Worm (Caenorhabditis elegans) whole organism, late embryonic: ENCODE results near the gene F40F12.3.

Experiments used
- C08G9.2 ChIP-seq: sonication (generic microtip); optimal IDR thresholded peaks from 2 replicates; lab custom pipeline; 2016; ENCODE audit warnings: mild to moderate bottlenecking, missing genetic modification characterization, moderate library complexity, missing compliant biosample characterization
- K09A11.1 ChIP-seq: sonication (generic microtip); optimal IDR thresholded peaks from 2 replicates; lab custom pipeline; 2017; ENCODE audit warnings: antibody characterized with exemption, mild to moderate bottlenecking, missing genetic modification characterization, missing compliant biosample characterization; ENCODE audit not compliant: insufficient read depth
- T23F11.4 ChIP-seq: fragments of 200-800 bp; sonication (Bioruptor generic); optimal IDR thresholded peaks from 2 replicates; lab custom pipeline; 2018; ENCODE audit warnings: mild to moderate bottlenecking, missing genetic modification characterization, missing compliant biosample characterization
- ceh-14 ChIP-seq: sonication (generic microtip); optimal IDR thresholded peaks from 2 replicates; lab custom pipeline; 2016; ENCODE audit warnings: missing genotype, missing genetic modification characterization, missing compliant biosample characterization
- ceh-18 ChIP-seq: sonication (generic microtip); optimal IDR thresholded peaks from 2 replicates; lab custom pipeline; 2016; ENCODE audit warnings: missing genetic modification characterization, missing compliant biosample characterization
- ceh-2 ChIP-seq: sonication (generic microtip); optimal IDR thresholded peaks from 2 replicates; lab custom pipeline; 2016; ENCODE audit warnings: missing genotype, missing genetic modification characterization, missing compliant biosample characterization
- ceh-22 ChIP-seq: sonication (generic microtip); optimal IDR thresholded peaks from 2 replicates; lab custom pipeline; 2017; ENCODE audit warnings: missing biosample characterization, missing genetic modification characterization
- ceh-31 ChIP-seq: sonication (generic microtip); optimal IDR thresholded peaks from 2 replicates; lab custom pipeline; 2016; ENCODE audit warnings: missing genetic modification characterization, missing compliant biosample characterization
- ceh-9 ChIP-seq: sonication (generic microtip); optimal IDR thresholded peaks from 2 replicates; lab custom pipeline; 2016; ENCODE audit warnings: mild to moderate bottlenecking, missing genetic modification characterization, inconsistent platforms, missing compliant biosample characterization
- dmd-4 ChIP-seq: sonication (generic microtip); optimal IDR thresholded peaks from 2 replicates; lab custom pipeline; 2016; ENCODE audit warnings: borderline replicate concordance, missing genetic modification characterization, missing compliant biosample characterization
- dve-1 ChIP-seq: sonication (generic microtip); optimal IDR thresholded peaks from 2 replicates; lab custom pipeline; 2017; ENCODE audit warnings: antibody characterized with exemption, mild to moderate bottlenecking, missing genetic modification characterization, missing compliant biosample characterization
- elt-2 ChIP-seq: sonication (generic microtip); optimal IDR thresholded peaks from 2 replicates; lab custom pipeline; 2016; ENCODE audit warnings: missing genetic modification reagents, missing genetic modification characterization, missing compliant biosample characterization
- elt-4 ChIP-seq: sonication (generic microtip); optimal IDR thresholded peaks from 2 replicates; lab custom pipeline; 2016; ENCODE audit warnings: missing genetic modification characterization, missing compliant biosample characterization
- ets-4 ChIP-seq: sonication (generic microtip); optimal IDR thresholded peaks from 2 replicates; lab custom pipeline; 2016; ENCODE audit warnings: missing genetic modification characterization, missing compliant biosample characterization
- gmeb-2 ChIP-seq: sonication (generic microtip); optimal IDR thresholded peaks from 2 replicates; lab custom pipeline; 2016; ENCODE audit warnings: missing genetic modification characterization, inconsistent platforms, missing compliant biosample characterization
- hlh-30 ChIP-seq: sonication (generic microtip); optimal IDR thresholded peaks from 2 replicates; lab custom pipeline; 2017; ENCODE audit warnings: antibody characterized with exemption, missing genetic modification characterization, missing compliant biosample characterization; ENCODE audit not compliant: insufficient read depth
- hlh-8 ChIP-seq: sonication (generic microtip); optimal IDR thresholded peaks from 2 replicates; lab custom pipeline; 2016; ENCODE audit warnings: missing genotype, missing genetic modification characterization, missing compliant biosample characterization
- lim-6 ChIP-seq: sonication (generic microtip); optimal IDR thresholded peaks from 2 replicates; lab custom pipeline; 2016; ENCODE audit warnings: missing genetic modification characterization, missing compliant biosample characterization
- lin-11 ChIP-seq: fragments of 200-800 bp; sonication (Bioruptor generic); optimal IDR thresholded peaks from 2 replicates; lab custom pipeline; 2018; ENCODE audit warnings: mild to moderate bottlenecking, missing genetic modification characterization, missing compliant biosample characterization
- madf-2 ChIP-seq: sonication (generic microtip); optimal IDR thresholded peaks from 2 replicates; lab custom pipeline; 2017; ENCODE audit warnings: missing genetic modification characterization, missing compliant biosample characterization
- nhr-232 ChIP-seq: sonication (generic microtip); optimal IDR thresholded peaks from 2 replicates; lab custom pipeline; 2016; ENCODE audit warnings: missing genetic modification characterization, missing compliant biosample characterization
- odd-2 ChIP-seq: sonication (generic microtip); optimal IDR thresholded peaks from 2 replicates; lab custom pipeline; 2017; ENCODE audit warnings: antibody characterized with exemption, mild to moderate bottlenecking, missing genetic modification characterization, missing compliant biosample characterization
- pag-3 ChIP-seq: sonication (generic microtip); optimal IDR thresholded peaks from 2 replicates; lab custom pipeline; 2016; ENCODE audit warnings: missing compliant biosample characterization, missing genetic modification characterization, borderline replicate concordance
- pat-9 ChIP-seq: fragments of 200-800 bp; sonication (Bioruptor generic); optimal IDR thresholded peaks from 2 replicates; lab custom pipeline; 2018; ENCODE audit warnings: mild to moderate bottlenecking, missing genetic modification characterization, moderate library complexity, missing compliant biosample characterization
- pax-1 ChIP-seq: fragments of 150-350 bp; optimal IDR thresholded peaks from 2 replicates; lab custom pipeline; 2014; ENCODE audit warnings: missing biosample characterization, missing genetic modification characterization
- pha-2 ChIP-seq: sonication (generic microtip); optimal IDR thresholded peaks from 2 replicates; lab custom pipeline; 2017; ENCODE audit warnings: mild to moderate bottlenecking, missing genetic modification characterization, missing compliant biosample characterization
- pqm-1 ChIP-seq: sonication (generic microtip); optimal IDR thresholded peaks from 2 replicates; lab custom pipeline; 2016; ENCODE audit warnings: missing genetic modification characterization, missing compliant biosample characterization
- rnt-1 ChIP-seq: sonication (generic microtip); optimal IDR thresholded peaks from 2 replicates; lab custom pipeline; 2016; ENCODE audit warnings: missing genetic modification characterization, missing compliant biosample characterization
- tbx-2 ChIP-seq: sonication (generic microtip); optimal IDR thresholded peaks from 2 replicates; lab custom pipeline; 2016; ENCODE audit warnings: missing genetic modification characterization, missing compliant biosample characterization
- tbx-7 ChIP-seq: sonication (generic microtip); optimal IDR thresholded peaks from 2 replicates; lab custom pipeline; 2016; ENCODE audit warnings: missing genotype, missing genetic modification characterization, missing compliant biosample characterization
- ttx-3 ChIP-seq: sonication (generic microtip); optimal IDR thresholded peaks from 2 replicates; lab custom pipeline; 2016; ENCODE audit warnings: missing genetic modification reagents, missing genetic modification characterization, missing compliant biosample characterization
- unc-3 ChIP-seq, 2 experiments: fragments of 200-800 bp in 1 of 2; sonication (Bioruptor generic) in 1 of 2; sonication (generic microtip) in 1 of 2; conservative IDR thresholded peaks in 1 of 2; optimal IDR thresholded peaks in 1 of 2; 2 replicates each; pipeline versions ENCODE4 v1.3.6 to Lab custom; 2016 to 2022; ENCODE audit warnings: missing compliant biosample characterization in 2 of 2, missing genetic modification characterization in 2 of 2, missing genetic modification reagents in 1 of 2
- unc-86 ChIP-seq: sonication (generic microtip); optimal IDR thresholded peaks from 2 replicates; lab custom pipeline; 2016; ENCODE audit warnings: missing genetic modification characterization, missing compliant biosample characterization

Gene F40F12.3

DNA sequence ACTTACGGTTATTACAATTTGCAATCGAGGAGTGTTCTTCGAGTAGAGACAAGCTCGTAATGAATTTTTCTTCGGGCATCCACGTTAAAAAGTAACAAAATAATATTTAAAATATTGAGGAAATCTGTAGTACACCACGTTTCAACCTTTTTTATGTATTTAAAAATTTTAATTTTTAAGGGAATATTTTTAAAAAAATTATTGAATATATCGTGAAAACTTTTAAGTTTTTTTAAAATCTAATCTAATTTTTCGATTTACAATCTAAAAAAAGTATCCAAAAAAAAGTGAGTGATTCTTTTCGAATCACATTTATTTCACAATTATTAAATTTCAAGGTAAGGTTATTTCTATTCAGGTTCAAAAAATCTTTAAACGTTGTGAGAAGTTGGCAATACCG is 24.1 kb upstream of the F40F12.3 start, which contains the start of gene gln-2 (continued):
- no peak for TF ChIP-seq odd-2
- TF ChIP-seq, all 69 proteins: peak for 0

DNA sequence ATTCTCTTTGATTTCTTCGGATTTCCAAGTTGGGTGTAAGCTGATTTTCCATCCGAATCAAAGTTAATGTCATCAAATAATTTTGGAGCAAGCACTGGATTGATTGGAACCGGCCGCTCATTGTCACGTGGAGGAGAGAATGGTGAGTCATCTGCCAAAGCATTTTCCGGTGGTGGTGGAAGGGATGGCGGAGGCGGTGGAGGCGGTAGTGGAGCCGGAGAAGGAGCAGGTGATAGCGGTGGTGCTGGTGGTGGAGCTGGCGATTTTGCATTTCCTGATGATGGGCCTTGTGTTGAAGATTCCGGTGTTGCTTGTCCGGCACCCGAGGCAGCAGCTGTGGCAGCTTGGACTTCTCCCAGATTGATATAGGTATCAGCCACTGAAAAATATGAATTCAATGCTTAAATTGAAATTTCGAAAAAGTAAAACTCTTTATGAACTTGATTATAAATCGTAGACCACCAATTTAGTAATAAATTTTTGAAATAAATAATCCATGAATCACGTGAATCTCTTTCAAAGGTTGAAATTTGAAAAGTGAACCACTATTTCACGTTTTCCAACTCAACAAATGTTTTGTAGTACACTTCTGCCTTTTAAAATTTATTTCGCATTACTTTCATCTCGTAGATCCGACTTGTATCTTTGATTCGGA is 20.5 kb upstream of the F40F12.3 start, which contains the start of the genes K03H1.9 and K03H1.12:
K03H1.9 (minus strand) TSS at position 471 of the 655 bp plus-strand sequence.
K03H1.12 (plus strand) TSS at position 605 of the 655 bp plus-strand sequence.
- TF ChIP-seq ceh-2 (no peak), C08G9.2 (tag; lab: Kevin White, UChicago) (no peak), unc-3 (GFP tag; conservative IDR thresholded peaks at IDR 0.05; lab: Robert Waterston, UW) (no peak), unc-3 (tag; optimal IDR thresholded peaks at IDR 0.05; lab: Kevin White, UChicago) (no peak), pat-9 (tag; lab: Kevin White, UChicago) (no peak), ets-4 (tag; lab: Kevin White, UChicago) (no peak), dmd-4 (tag; lab: Kevin White, UChicago) (no peak)

DNA sequence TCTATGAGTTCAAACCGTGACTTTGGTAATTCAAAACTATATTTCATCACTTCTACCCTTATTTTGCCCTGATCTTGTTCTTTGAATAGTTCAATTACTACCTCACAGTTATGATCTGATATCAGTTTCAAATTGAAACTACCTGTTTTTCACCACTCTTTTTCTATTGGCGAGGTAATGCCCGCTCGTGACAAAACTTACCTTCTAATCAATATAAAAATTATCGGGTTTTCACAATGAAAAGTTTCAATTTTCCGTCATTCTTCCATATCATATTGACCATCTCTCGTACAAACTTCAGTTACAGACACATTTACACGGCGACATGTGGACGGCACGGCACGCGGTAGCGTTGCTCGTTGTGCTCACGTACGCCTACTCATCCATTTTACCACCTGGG is 11.4 kb upstream of the F40F12.3 start, which contains the start of gene dec-7:
dec-7 (plus strand) TSS at position 308 of the 400 bp plus-strand sequence.
- TF ChIP-seq pag-3 (tag; lab: Kevin White, UChicago) (no peak), dve-1 (no peak), ceh-22 (tag; lab: Kevin White, UChicago) (no peak), lim-6 (tag; lab: Kevin White, UChicago) (no peak), elt-4 (tag; lab: Kevin White, UChicago) (no peak), pax-1 (tag; lab: Kevin White, UChicago) (no peak), tbx-7 (tag; lab: Kevin White, UChicago) (no peak), K09A11.1 (tag; lab: Kevin White, UChicago) (no peak), ttx-3 (tag; lab: Kevin White, UChicago) (no peak), ceh-14 (tag; lab: Kevin White, UChicago) (no peak), madf-2 (tag; lab: Kevin White, UChicago) (no peak), dmd-4 (tag; lab: Kevin White, UChicago) (no peak), pha-2 (tag; lab: Kevin White, UChicago) (no peak), hlh-30 (tag; lab: Kevin White, UChicago) (no peak)

DNA sequence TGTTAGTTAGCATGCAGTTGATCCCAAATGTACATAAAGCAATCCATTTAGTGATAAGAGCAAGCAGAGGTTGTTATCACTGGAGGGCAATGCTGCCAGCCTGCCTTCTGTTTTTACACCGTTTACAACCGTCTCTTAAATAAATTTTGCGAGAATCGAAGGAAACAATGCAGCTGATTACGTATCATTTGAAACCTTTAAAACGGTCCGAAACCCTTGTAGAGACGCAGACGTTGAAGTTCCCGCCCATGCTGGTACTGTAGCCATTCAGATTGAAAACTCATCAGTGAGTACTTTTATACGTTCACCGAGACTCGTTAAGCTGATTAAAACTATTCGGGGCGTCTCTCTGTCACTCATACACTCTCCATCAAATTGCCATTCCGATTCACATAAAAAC is 9.7 kb upstream of the F40F12.3 start:
- peak; percentile 86 for TF ChIP-seq elt-2
- no peak for TF ChIP-seq C08G9.2 (tag; lab: Kevin White, UChicago)
- TF ChIP-seq pqm-1 (tag; lab: Kevin White, UChicago) = peak; percentile 65
- TF ChIP-seq rnt-1 (tag; lab: Kevin White, UChicago) = no peak
- no peak for TF ChIP-seq T23F11.4 (GFP tag; lab: Kevin White, UChicago)

DNA sequence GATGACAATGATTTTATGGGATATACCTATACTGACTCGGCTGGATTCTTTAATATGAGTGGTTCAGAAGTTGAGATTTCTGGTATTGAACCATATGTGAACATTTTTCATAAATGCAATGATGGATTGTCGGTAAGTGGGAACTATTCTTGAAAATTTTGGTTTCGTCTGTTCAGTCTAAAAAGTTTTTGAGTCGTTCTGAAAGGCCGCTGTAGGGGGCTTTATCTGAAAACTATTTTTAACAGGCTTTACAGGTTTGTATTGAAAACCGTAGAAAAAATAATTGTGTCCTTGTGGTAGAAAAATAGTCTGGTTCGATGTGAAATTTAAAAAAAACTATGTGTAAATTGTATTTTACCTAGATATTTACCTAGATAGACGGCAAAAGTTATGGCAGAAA is 8.9 kb upstream of the F40F12.3 start:
- TF ChIP-seq elt-2 (no peak), nhr-232 (tag; lab: Kevin White, UChicago) (no peak), tbx-2 (tag; lab: Kevin White, UChicago) (no peak), unc-86 (no peak), lin-11 (tag; lab: Kevin White, UChicago) (no peak), ceh-18 (no peak), ceh-9 (tag; lab: Kevin White, UChicago) (no peak), ceh-2 (no peak), hlh-8 (tag; lab: Kevin White, UChicago) (no peak), ceh-31 (no peak), gmeb-2 (no peak), ets-4 (tag; lab: Kevin White, UChicago) (no peak), pat-9 (tag; lab: Kevin White, UChicago) (no peak)
